Worm (Caenorhabditis elegans) whole organism, young adult: ENCODE data around the gene sams-1.

Source experiments
- B0261.1 ChIP-seq: sonication (generic microtip); optimal IDR thresholded peaks from 2 replicates; lab custom pipeline; 2016; ENCODE audit warnings: mild to moderate bottlenecking, missing genetic modification characterization, moderate library complexity, missing compliant biosample characterization
- B0336.3 ChIP-seq: fragments of 200-800 bp; sonication (Bioruptor generic); IDR thresholded peaks from 2 replicates; pipeline ENCODE4 v1.3.6; 2022; ENCODE audit warnings: missing genetic modification characterization, missing compliant biosample characterization
- F49E8.2 ChIP-seq: sonication (generic microtip); optimal IDR thresholded peaks from 3 replicates; lab custom pipeline; 2017; ENCODE audit warnings: missing genetic modification characterization, mild to moderate bottlenecking, missing compliant biosample characterization, antibody characterized with exemption, moderate library complexity; ENCODE audit not compliant: insufficient read depth
- Y53F4B.3 ChIP-seq: fragments of 200-800 bp; sonication (Bioruptor generic); IDR thresholded peaks from 2 replicates; pipeline ENCODE4 v1.3.6; 2022; ENCODE audit warnings: missing genetic modification reagents, missing genetic modification characterization, missing compliant biosample characterization
- Y56A3A.18 ChIP-seq: fragments of 200-800 bp; sonication (Bioruptor generic); IDR thresholded peaks from 2 replicates; pipeline ENCODE4 v1.3.6; 2022; ENCODE audit warnings: missing genetic modification reagents, missing genetic modification characterization, missing compliant biosample characterization
- ZK185.1 ChIP-seq: sonication (generic microtip); optimal IDR thresholded peaks from 2 replicates; lab custom pipeline; 2016; ENCODE audit warnings: mild to moderate bottlenecking, missing genetic modification characterization, missing compliant biosample characterization; ENCODE audit not compliant: poor library complexity, severe bottlenecking
- aptf-2 ChIP-seq: fragments of 200-800 bp; sonication (Bioruptor generic); conservative IDR thresholded peaks from 2 replicates; pipeline ENCODE4 v1.3.6; 2022; ENCODE audit warnings: missing genetic modification reagents, missing genetic modification characterization, missing compliant biosample characterization
- athp-1 ChIP-seq: sonication (generic microtip); optimal IDR thresholded peaks from 2 replicates; lab custom pipeline; 2017; ENCODE audit warnings: mild to moderate bottlenecking, missing genetic modification characterization, missing compliant biosample characterization
- attf-5 ChIP-seq: fragments of 200-800 bp; sonication (Bioruptor generic); optimal IDR thresholded peaks from 2 replicates; lab custom pipeline; 2018; ENCODE audit warnings: mild to moderate bottlenecking, missing genetic modification characterization, missing compliant biosample characterization
- attf-6 ChIP-seq: fragments of 200-800 bp; sonication (Bioruptor generic); IDR thresholded peaks from 2 replicates; pipeline ENCODE4 v1.3.6; 2022; ENCODE audit warnings: missing genetic modification reagents, missing genetic modification characterization, missing compliant biosample characterization
- bed-2 ChIP-seq: fragments of 200-800 bp; sonication (Bioruptor generic); IDR thresholded peaks from 2 replicates; pipeline ENCODE4 v1.3.6; 2022; ENCODE audit warnings: missing genetic modification reagents, missing genetic modification characterization, missing compliant biosample characterization
- cebp-1 ChIP-seq, 2 experiments: fragments of 200-800 bp in 1 of 2; sonication (Bioruptor generic) in 1 of 2; sonication (generic microtip) in 1 of 2; IDR thresholded peaks in 1 of 2; optimal IDR thresholded peaks in 1 of 2; 2 replicates each; pipeline versions ENCODE4 v1.3.6 to Lab custom; 2017 to 2022; ENCODE audit warnings: missing compliant biosample characterization in 2 of 2, missing genetic modification characterization in 2 of 2, mild to moderate bottlenecking in 1 of 2, missing genetic modification reagents in 1 of 2, moderate library complexity in 1 of 2
- ceh-27 ChIP-seq: fragments of 200-800 bp; sonication (Bioruptor generic); optimal IDR thresholded peaks from 2 replicates; lab custom pipeline; 2018; ENCODE audit warnings: mild to moderate bottlenecking, missing genetic modification characterization, moderate library complexity, missing compliant biosample characterization
- ceh-40 ChIP-seq: fragments of 200-800 bp; sonication (Bioruptor generic); IDR thresholded peaks from 2 replicates; pipeline ENCODE4 v1.3.6; 2022; ENCODE audit warnings: missing genetic modification characterization, missing compliant biosample characterization
- chd-7 ChIP-seq: sonication (generic microtip); optimal IDR thresholded peaks from 2 replicates; lab custom pipeline; 2016; ENCODE audit warnings: mild to moderate bottlenecking, missing genetic modification characterization, moderate library complexity, missing compliant biosample characterization
- dpff-1 ChIP-seq: sonication (generic microtip); optimal IDR thresholded peaks from 2 replicates; lab custom pipeline; 2017; ENCODE audit warnings: mild to moderate bottlenecking, missing genetic modification characterization, missing compliant biosample characterization
- efl-1 ChIP-seq: fragments of 150-350 bp; optimal IDR thresholded peaks from 2 replicates; lab custom pipeline; 2014; ENCODE audit warnings: missing biosample characterization, missing genetic modification reagents, missing genetic modification characterization
- ets-4 ChIP-seq: fragments of 200-800 bp; sonication (Bioruptor generic); optimal IDR thresholded peaks from 2 replicates; lab custom pipeline; 2018; ENCODE audit warnings: mild to moderate bottlenecking, missing genetic modification characterization, missing compliant biosample characterization
- hmg-20 ChIP-seq: fragments of 200-800 bp; sonication (Bioruptor generic); IDR thresholded peaks from 2 replicates; pipeline ENCODE4 v1.3.6; 2022; ENCODE audit warnings: missing genetic modification reagents, missing genetic modification characterization, missing compliant biosample characterization
- lin-40 ChIP-seq: sonication (generic microtip); optimal IDR thresholded peaks from 2 replicates; lab custom pipeline; 2016; ENCODE audit warnings: missing genetic modification characterization, mild to moderate bottlenecking, missing compliant biosample characterization, missing genotype, missing genetic modification reagents
- madf-10 ChIP-seq: sonication (generic microtip); optimal IDR thresholded peaks from 2 replicates; lab custom pipeline; 2016; ENCODE audit warnings: mild to moderate bottlenecking, missing genetic modification characterization, missing compliant biosample characterization
- madf-3 ChIP-seq: fragments of 200-800 bp; sonication (Bioruptor generic); IDR thresholded peaks from 2 replicates; pipeline ENCODE4 v1.3.6; 2022; ENCODE audit warnings: missing genetic modification reagents, missing genetic modification characterization, missing compliant biosample characterization
- madf-6 ChIP-seq: fragments of 200-800 bp; sonication (Bioruptor generic); IDR thresholded peaks from 2 replicates; pipeline ENCODE4 v1.3.6; 2022; ENCODE audit warnings: missing genetic modification reagents, missing genetic modification characterization, missing compliant biosample characterization
- madf-8 ChIP-seq: fragments of 200-800 bp; sonication (Bioruptor generic); conservative IDR thresholded peaks from 2 replicates; pipeline ENCODE4 v1.3.6; 2022; ENCODE audit warnings: missing genetic modification reagents, missing genetic modification characterization, missing compliant biosample characterization
- mcd-1 ChIP-seq: fragments of 200-800 bp; sonication (Bioruptor generic); IDR thresholded peaks from 2 replicates; pipeline ENCODE4 v1.3.6; 2022; ENCODE audit warnings: missing genetic modification reagents, missing genetic modification characterization, missing compliant biosample characterization
- mel-28 ChIP-seq: sonication (generic microtip); optimal IDR thresholded peaks from 2 replicates; lab custom pipeline; 2016; ENCODE audit warnings: borderline replicate concordance, mild to moderate bottlenecking, missing genetic modification characterization, missing compliant biosample characterization
- nhr-27 ChIP-seq: fragments of 200-800 bp; sonication (Bioruptor generic); optimal IDR thresholded peaks from 2 replicates; lab custom pipeline; 2018; ENCODE audit warnings: mild to moderate bottlenecking, missing genetic modification characterization, moderate library complexity, missing compliant biosample characterization
- pbrm-1 ChIP-seq: fragments of 200-800 bp; sonication (Bioruptor generic); IDR thresholded peaks from 2 replicates; pipeline ENCODE4 v1.3.6; 2022; ENCODE audit warnings: missing genetic modification reagents, missing genetic modification characterization, missing compliant biosample characterization
- repo-1 ChIP-seq: sonication (generic microtip); optimal IDR thresholded peaks from 2 replicates; lab custom pipeline; 2017; ENCODE audit warnings: mild to moderate bottlenecking, missing genetic modification characterization, missing compliant biosample characterization
- somi-1 ChIP-seq: fragments of 200-800 bp; sonication (Bioruptor generic); optimal IDR thresholded peaks from 2 replicates; lab custom pipeline; 2018; ENCODE audit warnings: mild to moderate bottlenecking, missing genetic modification characterization, missing compliant biosample characterization
- unc-130 ChIP-seq: sonication (generic microtip); optimal IDR thresholded peaks from 2 replicates; lab custom pipeline; 2016; ENCODE audit warnings: missing genetic modification reagents, missing genetic modification characterization, missing compliant biosample characterization
- zim-3 ChIP-seq: sonication (generic microtip); optimal IDR thresholded peaks from 2 replicates; lab custom pipeline; 2017; ENCODE audit warnings: mild to moderate bottlenecking, missing genetic modification characterization, moderate library complexity, missing compliant biosample characterization
- ztf-18 ChIP-seq: sonication (generic microtip); optimal IDR thresholded peaks from 2 replicates; lab custom pipeline; 2016; ENCODE audit warnings: missing genotype, mild to moderate bottlenecking, missing genetic modification characterization, missing compliant biosample characterization
- ztf-6 ChIP-seq: fragments of 200-800 bp; sonication (Bioruptor generic); IDR thresholded peaks from 2 replicates; pipeline ENCODE4 v1.3.6; 2022; ENCODE audit warnings: missing genetic modification reagents, missing genetic modification characterization, missing compliant biosample characterization

sams-1 gene

ce11 chrX:11971323-11971722 lies 5.6 kb downstream of the sams-1 start:
- TF ChIP-seq repo-1 (tag; lab: Kevin White, UChicago) (peak; percentile 6), ceh-27 (GFP tag; lab: Kevin White, UChicago) (no peak)

ce11 chrX:11974629-11975085 lies 8.9 kb downstream of the sams-1 start, which contains the start of gene set-6:
Gene set-6 (minus strand): TSS chrX:11974679.
- no peak for TF ChIP-seq Y56A3A.18 (GFP tag; lab: Robert Waterston, UW)
- no peak for TF ChIP-seq mel-28

- TF ChIP-seq F49E8.2 (tag; lab: Kevin White, UChicago), result no peak
- no peak for TF ChIP-seq ztf-18 (tag; lab: Kevin White, UChicago)
- no peak for TF ChIP-seq efl-1 (GFP tag; lab: Kevin White, UChicago)
- no peak for TF ChIP-seq lin-40 (tag; lab: Kevin White, UChicago)
Observed at ce11 chrX:11982065-11982464, 16.3 kb downstream of the sams-1 start, which contains the start of gene nhr-167. Gene nhr-167 (minus strand): TSS chrX:11982085.

- peak; percentile 97 for TF ChIP-seq aptf-2 (GFP tag; lab: Robert Waterston, UW)
- no peak for TF ChIP-seq chd-7 (tag; lab: Kevin White, UChicago)
- TF ChIP-seq B0261.1 (tag; lab: Kevin White, UChicago), result no peak
- no peak for TF ChIP-seq pbrm-1 (GFP tag; lab: Robert Waterston, UW)
- TF ChIP-seq B0336.3, result no peak
- no peak for TF ChIP-seq ceh-40 (GFP tag; lab: Robert Waterston, UW)
Observed at ce11 chrX:11983576-11984061, 17.9 kb downstream of the sams-1 start, which contains the start of gene C49F5.3. Gene C49F5.3 (minus strand): TSS chrX:11983626.

ce11 chrX:11985887-11986286 lies 20.1 kb downstream of the sams-1 start, which contains the start of gene C49F5.5:
Gene C49F5.5 (plus strand): TSS chrX:11986187.
- TF ChIP-seq madf-10 (tag; lab: Kevin White, UChicago) (no peak), zim-3 (tag; lab: Kevin White, UChicago) (no peak), somi-1 (GFP tag; lab: Kevin White, UChicago) (no peak), dpff-1 (no peak), aptf-2 (GFP tag; lab: Robert Waterston, UW) (no peak), hmg-20 (no peak), unc-130 (no peak), chd-7 (tag; lab: Kevin White, UChicago) (no peak), attf-5 (no peak), Y56A3A.18 (GFP tag; lab: Robert Waterston, UW) (no peak), mcd-1 (GFP tag; lab: Robert Waterston, UW) (no peak), cebp-1 (GFP tag; IDR thresholded peaks at IDR 0.05; lab: Robert Waterston, UW) (no peak), cebp-1 (tag; optimal IDR thresholded peaks at IDR 0.05; lab: Kevin White, UChicago) (no peak), attf-6 (GFP tag; lab: Robert Waterston, UW) (no peak), ets-4 (GFP tag; lab: Kevin White, UChicago) (no peak), bed-2 (GFP tag; lab: Robert Waterston, UW) (no peak), Y53F4B.3 (GFP tag; lab: Robert Waterston, UW) (no peak)
- TF ChIP-seq, all 124 proteins: peak for 0

- TF ChIP-seq madf-8 (GFP tag; lab: Robert Waterston, UW), result 0 out of 2 replicates have a peak, but pooled peaks have one; percentile 31
- TF ChIP-seq madf-3 (GFP tag; lab: Robert Waterston, UW), result 0 out of 2 replicates have a peak, but pooled peaks have one; percentile 44
- peak; percentile 76 for TF ChIP-seq aptf-2 (GFP tag; lab: Robert Waterston, UW)
- peak; percentile 89 for TF ChIP-seq efl-1 (GFP tag; lab: Kevin White, UChicago)
- TF ChIP-seq athp-1 (tag; lab: Kevin White, UChicago), result no peak
- no peak for TF ChIP-seq nhr-27 (tag; lab: Kevin White, UChicago)
- no peak for TF ChIP-seq ZK185.1 (tag; lab: Kevin White, UChicago)
- TF ChIP-seq madf-6 (GFP tag; lab: Robert Waterston, UW), result peak; percentile 79
- no peak for TF ChIP-seq ztf-6 (GFP tag; lab: Robert Waterston, UW)
- TF ChIP-seq, all 124 proteins: peak for 5
Observed at ce11 chrX:11987900-11988364, 22.2 kb downstream of the sams-1 start, which contains the start of gene C49F5.6. Gene C49F5.6 (plus strand): TSS chrX:11988314.
